Fruit fly (Drosophila melanogaster): ENCODE results near the gene Nedd8.
A peak's percentile ranks its signal among the peaks of the same experiment; 100 is the strongest.

The Nedd8 gene

dm6 chr2L:18966844-18967243, 15.2 kb upstream of the Nedd8 start (continued):
- no peak for TF ChIP-seq Hmx (GFP tag; optimal IDR thresholded peaks at IDR 0.05)
- TF ChIP-seq sug (tag; optimal IDR thresholded peaks at IDR 0.05), result peak; percentile 31
- no peak for TF ChIP-seq Elba2 (GFP tag; optimal IDR thresholded peaks at IDR 0.05)
- TF ChIP-seq lab (GFP tag; optimal IDR thresholded peaks at IDR 0.05), result peak; percentile 79
- TF ChIP-seq CG17612 (GFP tag; IDR thresholded peaks at IDR 0.05), result no peak
- no peak for TF ChIP-seq pan (optimal IDR thresholded peaks at IDR 0.05)
- TF ChIP-seq pan (GFP tag; optimal IDR thresholded peaks at IDR 0.05 in 1 of 2, IDR thresholded peaks at IDR 0.05 in 1 of 2), result peak in 1 of 2 experiments; percentile 74
- TF ChIP-seq CG8765 (GFP tag; IDR thresholded peaks at IDR 0.05), result no peak
- peak; percentile 78 for TF ChIP-seq slbo (GFP tag; IDR thresholded peaks at IDR 0.05)
- TF ChIP-seq Scr (GFP tag; IDR thresholded peaks at IDR 0.05; ENCODE audit: partially characterized antibody), result no peak
- no peak for TF ChIP-seq CG7786 (GFP tag; optimal IDR thresholded peaks at IDR 0.05)
- no peak for TF ChIP-seq az2 (GFP tag; optimal IDR thresholded peaks at IDR 0.05)
- TF ChIP-seq CG7372 (GFP tag; IDR thresholded peaks at IDR 0.05), result peak; percentile 55
- no peak for TF ChIP-seq Bdp1 (GFP tag; optimal IDR thresholded peaks at IDR 0.05)
- TF ChIP-seq ERR (GFP tag; optimal IDR thresholded peaks at IDR 0.05), result no peak
- TF ChIP-seq pzg (GFP tag; optimal IDR thresholded peaks at IDR 0.05), result no peak
- no peak for TF ChIP-seq TFAM (GFP tag; optimal IDR thresholded peaks at IDR 0.05)
- peak; percentile 65 for TF ChIP-seq tgo (GFP tag; IDR thresholded peaks at IDR 0.05)
- peak; percentile 66 for TF ChIP-seq Fer1 (GFP tag; optimal IDR thresholded peaks at IDR 0.05)
- peak; percentile 45; the same call in 1 of the 2 replicates for TF ChIP-seq ranshi (GFP tag; IDR thresholded peaks at IDR 0.05)
- peak; percentile 61 for TF ChIP-seq CG6765 (GFP tag; optimal IDR thresholded peaks at IDR 0.05)
- TF ChIP-seq Taf1 (GFP tag; IDR thresholded peaks at IDR 0.05), result peak; percentile 69
- peak; percentile 41 for TF ChIP-seq ind (GFP tag; optimal IDR thresholded peaks at IDR 0.05)
- no peak for TF ChIP-seq CG30020 (tag; optimal IDR thresholded peaks at IDR 0.05)
- peak; percentile 40; the same call in 1 of the 2 replicates for TF ChIP-seq Ada2b (GFP tag; IDR thresholded peaks at IDR 0.05)
- TF ChIP-seq Pdp1 (GFP tag; optimal IDR thresholded peaks at IDR 0.05), result no peak
- TF ChIP-seq Oaz (GFP tag; IDR thresholded peaks at IDR 0.05), result no peak
- peak; percentile 57 for TF ChIP-seq CG13894 (tag; optimal IDR thresholded peaks at IDR 0.05)
- no peak for TF ChIP-seq nau (GFP tag; optimal IDR thresholded peaks at IDR 0.05)
- TF ChIP-seq CG11398 (GFP tag; optimal IDR thresholded peaks at IDR 0.05), result no peak
- peak; percentile 70 for TF ChIP-seq CG9932 (GFP tag; IDR thresholded peaks at IDR 0.05)
- TF ChIP-seq HLH3B (GFP tag; IDR thresholded peaks at IDR 0.05), result no peak
- peak; percentile 30 for TF ChIP-seq D19A (tag; optimal IDR thresholded peaks at IDR 0.05)
- peak; percentile 24 for TF ChIP-seq CG13775 (GFP tag; optimal IDR thresholded peaks at IDR 0.05)
- TF ChIP-seq Sox102F (GFP tag; optimal IDR thresholded peaks at IDR 0.05), result peak; percentile 31
- peak; percentile 76 for TF ChIP-seq Ptx1 (GFP tag; IDR thresholded peaks at IDR 0.05)
- TF ChIP-seq CG1529 (GFP tag; optimal IDR thresholded peaks at IDR 0.05), result no peak
- TF ChIP-seq CG9609 (GFP tag; optimal IDR thresholded peaks at IDR 0.05), result no peak
- no peak for TF ChIP-seq ATbp (GFP tag; optimal IDR thresholded peaks at IDR 0.05)
- no peak for TF ChIP-seq grn (GFP tag; optimal IDR thresholded peaks at IDR 0.05)
- peak; percentile 36 for TF ChIP-seq CG17359 (tag; optimal IDR thresholded peaks at IDR 0.05)
- TF ChIP-seq CG31441 (GFP tag; IDR thresholded peaks at IDR 0.05), result peak; percentile 9; the same call in 1 of the 2 replicates
- no peak for TF ChIP-seq CG34376 (GFP tag; optimal IDR thresholded peaks at IDR 0.05)
- TF ChIP-seq wek (GFP tag; optimal IDR thresholded peaks at IDR 0.05), result no peak
- TF ChIP-seq maf-S (GFP tag; optimal IDR thresholded peaks at IDR 0.05), result no peak
- TF ChIP-seq CG8478 (optimal IDR thresholded peaks at IDR 0.05), result no peak
- peak; percentile 71 for TF ChIP-seq CG9215 (GFP tag; IDR thresholded peaks at IDR 0.05)
- TF ChIP-seq bigmax (GFP tag; optimal IDR thresholded peaks at IDR 0.05), result no peak
- TF ChIP-seq CG11456 (GFP tag; IDR thresholded peaks at IDR 0.05), result 0 out of 3 replicates have a peak, but pooled peaks have one; percentile 12
- peak; percentile 75 for TF ChIP-seq Rfx (GFP tag; IDR thresholded peaks at IDR 0.05)
- TF ChIP-seq CG16813 (GFP tag; IDR thresholded peaks at IDR 0.05; ENCODE audit: partially characterized antibody), result no peak
- TF ChIP-seq cwo (GFP tag; optimal IDR thresholded peaks at IDR 0.05), result peak; percentile 59

Measured in whole organism, embryonic.